Worm (Caenorhabditis elegans) whole organism, L4 larva: ENCODE results near the gene Y37D8A.8.

Experiments used
- mdl-1 ChIP-seq, 2 experiments: fragments of 150-350 bp in 1 of 2; sonication (generic microtip) in 1 of 2; optimal IDR thresholded peaks; 2 replicates each; lab custom pipeline; 2014 to 2017; ENCODE audit warnings: missing biosample characterization in 2 of 2, missing genetic modification characterization in 2 of 2
- sdz-12 ChIP-seq: fragments of 200-800 bp; sonication (Bioruptor generic); optimal IDR thresholded peaks from 2 replicates; lab custom pipeline; 2018; ENCODE audit warnings: mild to moderate bottlenecking, missing genetic modification characterization, missing compliant biosample characterization
- zag-1 ChIP-seq: fragments of 150-350 bp; optimal IDR thresholded peaks from 2 replicates; lab custom pipeline; 2014; ENCODE audit warnings: missing biosample characterization, missing genetic modification characterization

DNA sequence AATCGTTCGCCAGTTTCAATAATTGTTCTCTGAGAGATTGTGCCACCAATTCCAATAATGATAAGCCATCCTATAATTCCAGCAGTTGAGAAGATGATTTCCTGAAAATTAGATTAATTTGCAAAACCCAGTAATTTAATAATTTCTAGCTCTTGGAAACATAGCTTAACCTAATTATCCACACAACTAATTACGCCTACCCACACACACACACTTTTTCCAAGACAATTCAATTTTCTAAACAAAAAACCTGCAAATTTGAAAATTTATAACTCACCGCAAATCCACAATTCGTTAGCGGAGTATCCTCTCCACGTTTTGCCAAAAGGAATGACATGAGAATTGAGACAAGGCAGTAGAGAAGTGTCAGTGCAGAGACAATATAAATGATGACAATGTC lies 51.7 kb downstream of the Y37D8A.8 start:
- TF ChIP-seq sdz-12 (GFP tag; lab: Kevin White, UChicago) (no peak), mdl-1 (tag; optimal IDR thresholded peaks at IDR 0.05; lab: Kevin White, UChicago) (no peak), zag-1 (tag; lab: Kevin White, UChicago) (no peak)
